Worm (Caenorhabditis elegans): Measurements from ENCODE around the gene F21G4.3.

F21G4.3 gene

ce11 chrX:9924962-9925361 lies 30.0 kb downstream of the F21G4.3 start, which contains the start of gene ugt-23 (continued):
- TF ChIP-seq ceh-44 (GFP tag; IDR thresholded peaks at IDR 0.05), result no peak
- no peak for TF ChIP-seq nhr-76 (tag; optimal IDR thresholded peaks at IDR 0.05)
- TF ChIP-seq egl-43 (GFP tag; IDR thresholded peaks at IDR 0.05), result no peak
- TF ChIP-seq mxl-3 (GFP tag; optimal IDR thresholded peaks at IDR 0.05), result no peak
- no peak for TF ChIP-seq daf-16 (GFP tag; optimal IDR thresholded peaks at IDR 0.05)
- peak; percentile 72 for TF ChIP-seq daf-16 (tag; optimal IDR thresholded peaks at IDR 0.05)
- TF ChIP-seq Y5F2A.4 (GFP tag; optimal IDR thresholded peaks at IDR 0.05), result no peak

- TF ChIP-seq hlh-30 (tag; optimal IDR thresholded peaks at IDR 0.05; ENCODE audit: insufficient read depth) (peak; percentile 34), dmd-8 (GFP tag; IDR thresholded peaks at IDR 0.05) (no peak), nhr-237 (tag; optimal IDR thresholded peaks at IDR 0.05) (no peak), lim-7 (GFP tag; IDR thresholded peaks at IDR 0.05) (no peak), skn-1 (tag; optimal IDR thresholded peaks at IDR 0.05) (no peak), mxl-3 (GFP tag; optimal IDR thresholded peaks at IDR 0.05) (no peak), pqm-1 (tag; optimal IDR thresholded peaks at IDR 0.05) (no peak), nhr-11 (tag; optimal IDR thresholded peaks at IDR 0.05) (peak; percentile 22), madf-5 (GFP tag; IDR thresholded peaks at IDR 0.05) (no peak), dpl-1 (GFP tag; optimal IDR thresholded peaks at IDR 0.05) (no peak), snpc-1.2 (GFP tag; IDR thresholded peaks at IDR 0.05) (no peak), madf-9 (GFP tag; conservative IDR thresholded peaks at IDR 0.05) (no peak), ctbp-1 (GFP tag; IDR thresholded peaks at IDR 0.05) (no peak), R02D3.7 (tag; optimal IDR thresholded peaks at IDR 0.05) (no peak), nhr-102 (tag; optimal IDR thresholded peaks at IDR 0.05) (no peak), unc-39 (tag; optimal IDR thresholded peaks at IDR 0.05) (no peak), ceh-82 (tag; optimal IDR thresholded peaks at IDR 0.05) (no peak), php-3 (GFP tag; IDR thresholded peaks at IDR 0.05) (no peak), mdl-1 (tag; optimal IDR thresholded peaks at IDR 0.05) (no peak), ceh-28 (tag; optimal IDR thresholded peaks at IDR 0.05) (no peak), lin-39 (tag; optimal IDR thresholded peaks at IDR 0.05) (no peak), aha-1 (tag) (peak; percentile 36)
These were observed 33.0 kb downstream of the F21G4.3 start for ce11 chrX:9927993-9928392.

- no peak for TF ChIP-seq nhr-77 (tag; optimal IDR thresholded peaks at IDR 0.05)
- TF ChIP-seq tag-97 (GFP tag; IDR thresholded peaks at IDR 0.05), result 0 out of 2 replicates have a peak, but pooled peaks have one; percentile 27
- TF ChIP-seq fos-1 (tag; optimal IDR thresholded peaks at IDR 0.05), result no peak
- TF ChIP-seq pqm-1 (tag; optimal IDR thresholded peaks at IDR 0.05), result no peak
- TF ChIP-seq lir-3 (tag; optimal IDR thresholded peaks at IDR 0.05), result no peak
- TF ChIP-seq hlh-11 (tag; optimal IDR thresholded peaks at IDR 0.05), result no peak
- no peak for TF ChIP-seq lin-38 (GFP tag; IDR thresholded peaks at IDR 0.05)
- TF ChIP-seq snpc-1.2 (GFP tag; IDR thresholded peaks at IDR 0.05), result no peak
- 0 out of 2 replicates have a peak, but pooled peaks have one; percentile 17 for TF ChIP-seq ctbp-1 (GFP tag; IDR thresholded peaks at IDR 0.05)
- TF ChIP-seq set-16 (GFP tag; IDR thresholded peaks at IDR 0.05), result 0 out of 2 replicates have a peak, but pooled peaks have one; percentile 15
- TF ChIP-seq lin-1 (GFP tag; IDR thresholded peaks at IDR 0.05), result no peak
- no peak for TF ChIP-seq daf-16 (GFP tag; optimal IDR thresholded peaks at IDR 0.05)
- no peak for TF ChIP-seq daf-16 (tag; optimal IDR thresholded peaks at IDR 0.05)
- no peak for TF ChIP-seq nhr-28 (tag; optimal IDR thresholded peaks at IDR 0.05)
- no peak for TF ChIP-seq egl-43 (GFP tag; IDR thresholded peaks at IDR 0.05)
- TF ChIP-seq dve-1 (tag; optimal IDR thresholded peaks at IDR 0.05; ENCODE audit: insufficient read depth), result no peak
- TF ChIP-seq dmd-6 (GFP tag; IDR thresholded peaks at IDR 0.05), result no peak
These were observed 36.4 kb downstream of the F21G4.3 start, which contains the start of gene nra-3 for ce11 chrX:9931362-9931761. nra-3 (minus strand) TSS chrX:9931462.

All from whole organism, L4 larva.